Worm (Caenorhabditis elegans) whole organism, young adult: ENCODE results near the gene srg-60.

Experiments used
- B0261.1 ChIP-seq: sonication (generic microtip); optimal IDR thresholded peaks from 2 replicates; lab custom pipeline; 2016; ENCODE audit warnings: mild to moderate bottlenecking, missing genetic modification characterization, moderate library complexity, missing compliant biosample characterization
- F23B12.7 ChIP-seq: sonication (generic microtip); optimal IDR thresholded peaks from 2 replicates; lab custom pipeline; 2017; ENCODE audit warnings: missing genetic modification characterization, mild to moderate bottlenecking, missing compliant biosample characterization, antibody characterized with exemption, moderate library complexity; ENCODE audit not compliant: insufficient read depth
- F37B4.10 ChIP-seq: fragments of 200-800 bp; sonication (Bioruptor generic); IDR thresholded peaks from 2 replicates; pipeline ENCODE4 v1.3.6; 2022; ENCODE audit warnings: missing genetic modification characterization, missing compliant biosample characterization
- F49E8.2 ChIP-seq: sonication (generic microtip); optimal IDR thresholded peaks from 3 replicates; lab custom pipeline; 2017; ENCODE audit warnings: missing genetic modification characterization, mild to moderate bottlenecking, missing compliant biosample characterization, antibody characterized with exemption, moderate library complexity; ENCODE audit not compliant: insufficient read depth
- F57C9.4 ChIP-seq: sonication (generic microtip); optimal IDR thresholded peaks from 2 replicates; lab custom pipeline; 2017; ENCODE audit warnings: mild to moderate bottlenecking, missing genetic modification characterization, missing compliant biosample characterization
- K11D2.4 ChIP-seq: fragments of 200-800 bp; sonication (Bioruptor generic); IDR thresholded peaks from 2 replicates; pipeline ENCODE4 v1.3.6; 2022; ENCODE audit warnings: missing genetic modification reagents, missing genetic modification characterization, missing compliant biosample characterization
- T07F8.4 ChIP-seq: sonication (generic microtip); optimal IDR thresholded peaks from 2 replicates; lab custom pipeline; 2016; ENCODE audit warnings: mild to moderate bottlenecking, missing genetic modification characterization, moderate library complexity, missing compliant biosample characterization
- Y53F4B.3 ChIP-seq: fragments of 200-800 bp; sonication (Bioruptor generic); IDR thresholded peaks from 2 replicates; pipeline ENCODE4 v1.3.6; 2022; ENCODE audit warnings: missing genetic modification reagents, missing genetic modification characterization, missing compliant biosample characterization
- Y56A3A.18 ChIP-seq: fragments of 200-800 bp; sonication (Bioruptor generic); IDR thresholded peaks from 2 replicates; pipeline ENCODE4 v1.3.6; 2022; ENCODE audit warnings: missing genetic modification reagents, missing genetic modification characterization, missing compliant biosample characterization
- Y67H2A.10 ChIP-seq: fragments of 200-800 bp; sonication (Bioruptor generic); conservative IDR thresholded peaks from 2 replicates; pipeline ENCODE4 v1.3.6; 2022; ENCODE audit warnings: missing genetic modification reagents, missing genetic modification characterization, missing compliant biosample characterization
- Y79H2A.3 ChIP-seq: fragments of 200-800 bp; sonication (Bioruptor generic); conservative IDR thresholded peaks from 2 replicates; pipeline ENCODE4 v1.3.6; 2022; ENCODE audit warnings: missing genetic modification reagents, missing genetic modification characterization, missing compliant biosample characterization
- Y95B8A.8 ChIP-seq: fragments of 200-800 bp; sonication (Bioruptor generic); IDR thresholded peaks from 2 replicates; pipeline ENCODE4 v1.3.6; 2022; ENCODE audit warnings: missing genetic modification reagents, missing genetic modification characterization, missing compliant biosample characterization
- ZK185.1 ChIP-seq: sonication (generic microtip); optimal IDR thresholded peaks from 2 replicates; lab custom pipeline; 2016; ENCODE audit warnings: mild to moderate bottlenecking, missing genetic modification characterization, missing compliant biosample characterization; ENCODE audit not compliant: poor library complexity, severe bottlenecking
- aptf-2 ChIP-seq: fragments of 200-800 bp; sonication (Bioruptor generic); conservative IDR thresholded peaks from 2 replicates; pipeline ENCODE4 v1.3.6; 2022; ENCODE audit warnings: missing genetic modification reagents, missing genetic modification characterization, missing compliant biosample characterization
- atf-7 ChIP-seq: sonication (generic microtip); optimal IDR thresholded peaks from 2 replicates; lab custom pipeline; 2017; ENCODE audit warnings: mild to moderate bottlenecking, missing genetic modification characterization, missing compliant biosample characterization
- athp-1 ChIP-seq: sonication (generic microtip); optimal IDR thresholded peaks from 2 replicates; lab custom pipeline; 2017; ENCODE audit warnings: mild to moderate bottlenecking, missing genetic modification characterization, missing compliant biosample characterization
- attf-3 ChIP-seq: fragments of 200-800 bp; sonication (Bioruptor generic); conservative IDR thresholded peaks from 2 replicates; pipeline ENCODE4 v1.3.6; 2022; ENCODE audit warnings: missing genetic modification reagents, missing genetic modification characterization, missing compliant biosample characterization
- attf-5 ChIP-seq: fragments of 200-800 bp; sonication (Bioruptor generic); optimal IDR thresholded peaks from 2 replicates; lab custom pipeline; 2018; ENCODE audit warnings: mild to moderate bottlenecking, missing genetic modification characterization, missing compliant biosample characterization
- ceh-79 ChIP-seq: sonication (generic microtip); optimal IDR thresholded peaks from 2 replicates; lab custom pipeline; 2017; ENCODE audit warnings: mild to moderate bottlenecking, missing genetic modification characterization, missing compliant biosample characterization
- egrh-3 ChIP-seq: fragments of 200-800 bp; sonication (Bioruptor generic); IDR thresholded peaks from 2 replicates; pipeline ENCODE4 v1.3.6; 2022; ENCODE audit warnings: missing genetic modification reagents, missing genetic modification characterization, missing compliant biosample characterization
- ets-4 ChIP-seq: fragments of 200-800 bp; sonication (Bioruptor generic); optimal IDR thresholded peaks from 2 replicates; lab custom pipeline; 2018; ENCODE audit warnings: mild to moderate bottlenecking, missing genetic modification characterization, missing compliant biosample characterization
- fkh-3 ChIP-seq: sonication (generic microtip); optimal IDR thresholded peaks from 2 replicates; lab custom pipeline; 2016; ENCODE audit warnings: mild to moderate bottlenecking, missing genetic modification characterization, missing compliant biosample characterization
- gei-17 ChIP-seq: fragments of 200-800 bp; sonication (Bioruptor generic); optimal IDR thresholded peaks from 2 replicates; lab custom pipeline; 2018; ENCODE audit warnings: mild to moderate bottlenecking, missing genetic modification characterization, missing compliant biosample characterization
- him-1 ChIP-seq: sonication (generic microtip); optimal IDR thresholded peaks from 2 replicates; lab custom pipeline; 2016; ENCODE audit warnings: missing genotype, missing genetic modification reagents, missing genetic modification characterization, missing compliant biosample characterization
- hmg-1.2 ChIP-seq: fragments of 200-800 bp; sonication (Bioruptor generic); IDR thresholded peaks from 2 replicates; pipeline ENCODE4 v1.3.6; 2022; ENCODE audit warnings: missing genetic modification reagents, missing genetic modification characterization, missing compliant biosample characterization
- hmg-20 ChIP-seq: fragments of 200-800 bp; sonication (Bioruptor generic); IDR thresholded peaks from 2 replicates; pipeline ENCODE4 v1.3.6; 2022; ENCODE audit warnings: missing genetic modification reagents, missing genetic modification characterization, missing compliant biosample characterization
- let-607 ChIP-seq, 2 experiments: fragments of 200-800 bp in 1 of 2; sonication (Bioruptor generic) in 1 of 2; sonication (generic microtip) in 1 of 2; optimal IDR thresholded peaks; 2 replicates each; lab custom pipeline; 2016 to 2018; ENCODE audit warnings: mild to moderate bottlenecking in 2 of 2, missing compliant biosample characterization in 2 of 2, missing genetic modification characterization in 2 of 2, moderate library complexity in 2 of 2, missing genotype in 1 of 2
- lsy-27 ChIP-seq: sonication (generic microtip); optimal IDR thresholded peaks from 2 replicates; lab custom pipeline; 2017; ENCODE audit warnings: missing genetic modification characterization, mild to moderate bottlenecking, missing compliant biosample characterization, antibody characterized with exemption, missing genotype, borderline replicate concordance; ENCODE audit not compliant: insufficient read depth
- madf-8 ChIP-seq: fragments of 200-800 bp; sonication (Bioruptor generic); conservative IDR thresholded peaks from 2 replicates; pipeline ENCODE4 v1.3.6; 2022; ENCODE audit warnings: missing genetic modification reagents, missing genetic modification characterization, missing compliant biosample characterization
- mcd-1 ChIP-seq: fragments of 200-800 bp; sonication (Bioruptor generic); IDR thresholded peaks from 2 replicates; pipeline ENCODE4 v1.3.6; 2022; ENCODE audit warnings: missing genetic modification reagents, missing genetic modification characterization, missing compliant biosample characterization
- mes-4 ChIP-seq: sonication (generic microtip); optimal IDR thresholded peaks from 2 replicates; lab custom pipeline; 2016; ENCODE audit warnings: missing genotype, missing genetic modification characterization, missing compliant biosample characterization
- nfya-1 ChIP-seq: sonication (generic microtip); optimal IDR thresholded peaks from 2 replicates; lab custom pipeline; 2017; ENCODE audit warnings: antibody characterized with exemption, missing compliant biosample characterization, missing genetic modification characterization, borderline replicate concordance; ENCODE audit not compliant: insufficient read depth
- nfyb-1 ChIP-seq: fragments of 200-800 bp; sonication (Bioruptor generic); IDR thresholded peaks from 2 replicates; pipeline ENCODE4 v1.3.6; 2022; ENCODE audit warnings: missing genetic modification reagents, missing genetic modification characterization, missing compliant biosample characterization
- nhr-80 ChIP-seq: sonication (generic microtip); optimal IDR thresholded peaks from 2 replicates; lab custom pipeline; 2016; ENCODE audit warnings: missing genetic modification characterization, missing compliant biosample characterization
- nhr-90 ChIP-seq: sonication (generic microtip); optimal IDR thresholded peaks from 2 replicates; lab custom pipeline; 2016; ENCODE audit warnings: missing genotype, mild to moderate bottlenecking, missing genetic modification characterization, missing compliant biosample characterization
- rpc-1 ChIP-seq, 2 experiments: fragments of 150-350 bp in 1 of 2; sonication (generic microtip) in 1 of 2; optimal IDR thresholded peaks; 2 replicates each; lab custom pipeline; 2014 to 2018; ENCODE audit warnings: missing biosample characterization in 1 of 2, missing genetic modification characterization in 1 of 2, missing genetic modification reagents in 1 of 2, missing genotype in 1 of 2
- snpc-1.1 ChIP-seq: sonication (generic microtip); optimal IDR thresholded peaks from 2 replicates; lab custom pipeline; 2017; ENCODE audit warnings: missing genetic modification characterization, mild to moderate bottlenecking, missing compliant biosample characterization, antibody characterized with exemption, moderate library complexity, missing genotype, missing genetic modification reagents; ENCODE audit not compliant: insufficient read depth
- snpc-1.3 ChIP-seq: sonication (generic microtip); optimal IDR thresholded peaks from 2 replicates; lab custom pipeline; 2017; ENCODE audit warnings: missing genetic modification characterization, mild to moderate bottlenecking, missing compliant biosample characterization, antibody characterized with exemption, moderate library complexity, missing genotype, missing genetic modification reagents; ENCODE audit not compliant: insufficient read depth
- snpc-3.4 ChIP-seq: sonication (generic microtip); optimal IDR thresholded peaks from 2 replicates; lab custom pipeline; 2017; ENCODE audit warnings: missing genetic modification characterization, mild to moderate bottlenecking, missing compliant biosample characterization, antibody characterized with exemption, moderate library complexity, missing genotype, missing genetic modification reagents
- snpc-4 ChIP-seq, 5 experiments: fragments of 150-350 bp in 1 of 5; sonication (generic microtip) in 4 of 5; optimal IDR thresholded peaks; 2 replicates each; lab custom pipeline; 2014 to 2018; ENCODE audit warnings: missing genetic modification characterization in 5 of 5, missing biosample characterization in 3 of 5, antibody characterized with exemption in 2 of 5, mild to moderate bottlenecking in 2 of 5, missing compliant biosample characterization in 2 of 5, missing genotype in 2 of 5, moderate library complexity in 2 of 5, missing genetic modification reagents in 1 of 5
- unc-62 ChIP-seq: fragments of 150-350 bp; optimal IDR thresholded peaks from 2 replicates; lab custom pipeline; 2014; ENCODE audit warnings: missing biosample characterization, missing genetic modification reagents, missing genetic modification characterization
- ztf-18 ChIP-seq: sonication (generic microtip); optimal IDR thresholded peaks from 2 replicates; lab custom pipeline; 2016; ENCODE audit warnings: missing genotype, mild to moderate bottlenecking, missing genetic modification characterization, missing compliant biosample characterization
- ztf-25 ChIP-seq: fragments of 200-800 bp; sonication (Bioruptor generic); IDR thresholded peaks from 2 replicates; pipeline ENCODE4 v1.3.6; 2022; ENCODE audit warnings: missing genetic modification reagents, missing genetic modification characterization, missing compliant biosample characterization
- ztf-26 ChIP-seq: sonication (generic microtip); optimal IDR thresholded peaks from 2 replicates; lab custom pipeline; 2017; ENCODE audit warnings: missing genetic modification characterization, missing compliant biosample characterization
- ztf-3 ChIP-seq: fragments of 200-800 bp; sonication (Bioruptor generic); optimal IDR thresholded peaks from 2 replicates; lab custom pipeline; 2018; ENCODE audit warnings: mild to moderate bottlenecking, missing genetic modification characterization, missing compliant biosample characterization

The srg-60 gene

ce11 chrV:2757226-2757893 is 34.9 kb upstream of the srg-60 start, which contains the start of gene srx-28:
TSS of gene srx-28 (minus strand) at chrV:2757276.
- TF ChIP-seq egrh-3 (peak; percentile 33; the same call in 1 of the 2 replicates), athp-1 (tag; lab: Kevin White, UChicago) (no peak), Y95B8A.8 (no peak), ZK185.1 (tag; lab: Kevin White, UChicago) (no peak), rpc-1 (optimal IDR thresholded peaks at IDR 0.05; lab: Kevin White, UChicago) (peak; percentile 29), rpc-1 (tag; optimal IDR thresholded peaks at IDR 0.05; lab: Kevin White, UChicago) (no peak), aptf-2 (GFP tag; lab: Robert Waterston, UW) (no peak), hmg-1.2 (GFP tag; lab: Robert Waterston, UW) (no peak), ztf-18 (tag; lab: Kevin White, UChicago) (no peak), ztf-26 (tag; lab: Kevin White, UChicago) (no peak), ceh-79 (no peak), Y56A3A.18 (GFP tag; lab: Robert Waterston, UW) (no peak), snpc-1.1 (tag; lab: Kevin White, UChicago) (peak; percentile 68), F37B4.10 (GFP tag; lab: Robert Waterston, UW) (0 out of 2 replicates have a peak, but pooled peaks have one; percentile 84), K11D2.4 (GFP tag; lab: Robert Waterston, UW) (no peak), nhr-90 (tag; lab: Kevin White, UChicago) (no peak), let-607 (tag; optimal IDR thresholded peaks at IDR 0.05; lab: Kevin White, UChicago) (no peak), mcd-1 (GFP tag; lab: Robert Waterston, UW) (peak; percentile 43; the same call in 1 of the 2 replicates), him-1 (no peak), nhr-80 (tag; lab: Kevin White, UChicago) (no peak), F49E8.2 (tag; lab: Kevin White, UChicago) (no peak), atf-7 (no peak), nfyb-1 (GFP tag; lab: Robert Waterston, UW) (peak; percentile 26; the same call in 1 of the 2 replicates), attf-5 (GFP tag; lab: Kevin White, UChicago) (no peak), unc-62 (GFP tag; lab: Kevin White, UChicago) (no peak), attf-3 (GFP tag; lab: Robert Waterston, UW) (no peak), Y53F4B.3 (no peak), ets-4 (GFP tag; lab: Kevin White, UChicago) (no peak), lsy-27 (tag; lab: Kevin White, UChicago) (no peak), gei-17 (no peak), Y79H2A.3 (GFP tag; lab: Robert Waterston, UW) (no peak), Y67H2A.10 (no peak), snpc-4 (GFP tag; optimal IDR thresholded peaks at IDR 0.05; lab: Kevin White, UChicago) (no peak), snpc-4 (tag; optimal IDR thresholded peaks at IDR 0.05; lab: Kevin White, UChicago) (peak in 2 of 4 experiments; percentile 75 to 87), B0261.1 (tag; lab: Kevin White, UChicago) (peak; percentile 6), fkh-3 (tag; lab: Kevin White, UChicago) (peak; percentile 14), madf-8 (GFP tag; lab: Robert Waterston, UW) (no peak), hmg-20 (GFP tag; lab: Robert Waterston, UW) (no peak), snpc-1.3 (no peak), T07F8.4 (tag; lab: Kevin White, UChicago) (no peak), nfya-1 (tag; lab: Kevin White, UChicago) (no peak), snpc-3.4 (no peak), ztf-25 (GFP tag; lab: Robert Waterston, UW) (0 out of 2 replicates have a peak, but pooled peaks have one; percentile 38), ztf-3 (GFP tag; lab: Kevin White, UChicago) (no peak), mes-4 (tag; lab: Kevin White, UChicago) (no peak), F23B12.7 (tag; lab: Kevin White, UChicago) (no peak), F57C9.4 (no peak)
